Worm (Caenorhabditis elegans) whole organism, early embryonic: Measurements from ENCODE around the gene trp-1.

Experiments
- B0310.2 ChIP-seq: sonication (generic microtip); optimal IDR thresholded peaks from 2 replicates; lab custom pipeline; 2016; ENCODE audit warnings: mild to moderate bottlenecking, missing genetic modification characterization, missing compliant biosample characterization
- F13C5.2 ChIP-seq: sonication (generic microtip); optimal IDR thresholded peaks from 2 replicates; lab custom pipeline; 2017; ENCODE audit warnings: mild to moderate bottlenecking, missing genetic modification characterization, inconsistent platforms, missing compliant biosample characterization
- aly-1 ChIP-seq: sonication (generic microtip); optimal IDR thresholded peaks from 2 replicates; lab custom pipeline; 2016; ENCODE audit warnings: missing genetic modification characterization, missing compliant biosample characterization
- ama-1 ChIP-seq: fragments of 150-350 bp; optimal IDR thresholded peaks from 2 replicates; lab custom pipeline; 2014
- ceh-13 ChIP-seq: fragments of 200-800 bp; sonication (Bioruptor generic); optimal IDR thresholded peaks from 2 replicates; lab custom pipeline; 2018; ENCODE audit warnings: mild to moderate bottlenecking, missing genetic modification characterization, missing compliant biosample characterization
- ceh-36 ChIP-seq: sonication (generic microtip); optimal IDR thresholded peaks from 2 replicates; lab custom pipeline; 2016; ENCODE audit warnings: missing genetic modification characterization, inconsistent platforms, missing compliant biosample characterization
- ets-7 ChIP-seq: sonication (generic microtip); optimal IDR thresholded peaks from 2 replicates; lab custom pipeline; 2016; ENCODE audit warnings: missing genotype, missing genetic modification characterization, missing compliant biosample characterization
- flt-1 ChIP-seq: fragments of 200-800 bp; sonication (Bioruptor generic); IDR thresholded peaks from 2 replicates; pipeline ENCODE4 v1.3.6; 2022; ENCODE audit warnings: missing genetic modification characterization, missing compliant biosample characterization
- hmbx-1 ChIP-seq: sonication (generic microtip); optimal IDR thresholded peaks from 2 replicates; lab custom pipeline; 2016; ENCODE audit warnings: mild to moderate bottlenecking, missing genetic modification characterization, missing compliant biosample characterization
- hmg-4 ChIP-seq: fragments of 200-800 bp; sonication (Bioruptor generic); optimal IDR thresholded peaks from 2 replicates; lab custom pipeline; 2018; ENCODE audit warnings: mild to moderate bottlenecking, missing genetic modification characterization, missing compliant biosample characterization
- hnd-1 ChIP-seq: sonication (generic microtip); optimal IDR thresholded peaks from 2 replicates; lab custom pipeline; 2016; ENCODE audit warnings: missing genetic modification characterization, missing compliant biosample characterization
- pes-1 ChIP-seq: fragments of 200-800 bp; sonication (Bioruptor generic); IDR thresholded peaks from 2 replicates; pipeline ENCODE4 v1.3.6; 2022; ENCODE audit warnings: missing genetic modification reagents, missing genetic modification characterization, missing compliant biosample characterization
- scrt-1 ChIP-seq: fragments of 200-800 bp; sonication (Bioruptor generic); IDR thresholded peaks from 2 replicates; pipeline ENCODE4 v1.3.6; 2022; ENCODE audit warnings: missing genetic modification characterization, missing compliant biosample characterization
- sea-1 ChIP-seq: fragments of 200-800 bp; sonication (Bioruptor generic); conservative IDR thresholded peaks from 2 replicates; pipeline ENCODE4 v1.3.6; 2022; ENCODE audit warnings: missing genetic modification characterization, missing compliant biosample characterization
- tbx-11 ChIP-seq: fragments of 200-800 bp; sonication (Bioruptor generic); IDR thresholded peaks from 2 replicates; pipeline ENCODE4 v1.3.6; 2022; ENCODE audit warnings: missing genetic modification characterization, missing compliant biosample characterization
- tbx-37 ChIP-seq: fragments of 200-800 bp; sonication (Bioruptor generic); conservative IDR thresholded peaks from 2 replicates; pipeline ENCODE4 v1.3.6; 2022; ENCODE audit warnings: missing genetic modification reagents, missing genetic modification characterization, missing compliant biosample characterization
- tra-4 ChIP-seq: sonication (generic microtip); optimal IDR thresholded peaks from 2 replicates; lab custom pipeline; 2017; ENCODE audit warnings: missing genetic modification characterization, missing compliant biosample characterization

trp-1 gene

ce11 chrIII:8534647-8535181 is at the start of gene trp-1:
Gene trp-1 (plus strand): TSS chrIII:8535131.
- TF ChIP-seq sea-1 (GFP tag; lab: Robert Waterston, UW) (no peak), hnd-1 (no peak), ceh-13 (GFP tag; lab: Kevin White, UChicago) (no peak)

ce11 chrIII:8490254-8490653 is 44.7 kb upstream of the trp-1 start, which contains the start of the genes ess-2 and F42H10.2:
Gene ess-2 (minus strand): TSS chrIII:8490352.
Gene F42H10.2 (plus strand): TSS chrIII:8490620.
- TF ChIP-seq scrt-1: no peak
- TF ChIP-seq ceh-36 (tag; lab: Kevin White, UChicago): no peak
- TF ChIP-seq sea-1 (GFP tag; lab: Robert Waterston, UW): no peak

DNA sequence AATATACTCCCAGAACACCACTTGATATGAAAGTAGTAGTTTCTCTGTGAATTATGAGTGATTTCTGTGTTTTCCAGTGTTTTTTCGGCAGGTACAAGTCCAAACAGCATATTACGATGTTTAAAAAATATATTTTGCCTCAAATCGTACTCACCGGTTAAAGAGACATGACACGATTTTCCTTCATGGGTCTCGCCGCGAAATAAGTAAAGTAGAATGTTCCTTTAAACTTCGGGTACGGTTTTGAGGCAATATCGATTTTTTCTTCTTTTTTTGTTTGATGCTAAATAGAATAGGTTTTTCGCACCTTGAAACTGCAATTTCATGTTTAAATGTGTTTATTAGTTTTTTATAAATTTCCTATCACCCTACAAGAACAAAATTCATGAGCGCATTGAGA is 43.0 kb upstream of the trp-1 start:
- no peak for TF ChIP-seq sea-1 (GFP tag; lab: Robert Waterston, UW)
- TF ChIP-seq B0310.2: no peak
- no peak for TF ChIP-seq ets-7 (tag; lab: Kevin White, UChicago)
- TF ChIP-seq F13C5.2: no peak
- TF ChIP-seq tra-4 (tag; lab: Kevin White, UChicago): no peak
- TF ChIP-seq tbx-11: no peak
- no peak for TF ChIP-seq hnd-1
- no peak for TF ChIP-seq aly-1 (tag; lab: Kevin White, UChicago)
- no peak for TF ChIP-seq hmbx-1 (tag; lab: Kevin White, UChicago)
- no peak for TF ChIP-seq ceh-13 (GFP tag; lab: Kevin White, UChicago)
- TF ChIP-seq pes-1 (GFP tag; lab: Robert Waterston, UW): no peak

ce11 chrIII:8494708-8495107 is 40.2 kb upstream of the trp-1 start, which contains the start of gene pac-1:
Gene pac-1 (plus strand): TSS chrIII:8495008.
- TF ChIP-seq aly-1 (tag; lab: Kevin White, UChicago): no peak
- TF ChIP-seq tra-4 (tag; lab: Kevin White, UChicago): no peak
- no peak for TF ChIP-seq tbx-11
- no peak for TF ChIP-seq B0310.2
- TF ChIP-seq tbx-37: no peak
- no peak for TF ChIP-seq ama-1
- no peak for TF ChIP-seq hnd-1
- TF ChIP-seq hmg-4: no peak
- TF ChIP-seq sea-1 (GFP tag; lab: Robert Waterston, UW): no peak
- TF ChIP-seq scrt-1: no peak
- TF ChIP-seq hmbx-1 (tag; lab: Kevin White, UChicago): no peak
- TF ChIP-seq flt-1: no peak
- TF ChIP-seq ceh-36 (tag; lab: Kevin White, UChicago): no peak
- TF ChIP-seq pes-1 (GFP tag; lab: Robert Waterston, UW): no peak
- no peak for TF ChIP-seq ceh-13 (GFP tag; lab: Kevin White, UChicago)

- peak; percentile 7 for TF ChIP-seq hmg-4
- TF ChIP-seq ets-7 (tag; lab: Kevin White, UChicago): no peak
Observed at ce11 chrIII:8503341-8503740, 31.6 kb upstream of the trp-1 start.

- TF ChIP-seq sea-1 (GFP tag; lab: Robert Waterston, UW): 0 out of 2 replicates have a peak, but pooled peaks have one; percentile 35
- no peak for TF ChIP-seq tbx-11
Observed at ce11 chrIII:8504176-8504763, 30.7 kb upstream of the trp-1 start.

ce11 chrIII:8506348-8506747 is 28.6 kb upstream of the trp-1 start:
- TF ChIP-seq F13C5.2 (no peak), hmbx-1 (tag; lab: Kevin White, UChicago) (no peak), ceh-13 (GFP tag; lab: Kevin White, UChicago) (no peak), hmg-4 (peak; percentile 33), tbx-11 (no peak), scrt-1 (no peak)

DNA sequence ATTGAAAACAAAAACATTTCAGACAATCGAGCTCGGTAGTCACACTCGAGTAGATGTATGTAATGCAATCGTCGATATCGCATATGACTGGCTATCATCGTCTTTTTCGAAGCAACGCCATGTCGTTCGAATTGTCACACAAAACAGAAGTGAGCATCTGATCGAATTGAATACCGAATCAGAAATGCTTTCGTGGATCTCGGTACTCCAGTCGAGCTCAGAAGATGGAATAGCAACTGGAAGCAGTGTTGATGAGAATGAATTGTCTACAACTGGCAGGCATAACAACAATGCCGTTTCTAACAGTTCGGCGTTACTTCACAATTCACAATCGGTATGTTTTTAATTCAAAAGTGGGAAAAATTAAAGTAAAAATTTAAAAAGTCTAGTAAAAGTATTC is 25.7 kb upstream of the trp-1 start:
- TF ChIP-seq ceh-36 (tag; lab: Kevin White, UChicago) (no peak), ceh-13 (GFP tag; lab: Kevin White, UChicago) (no peak), F13C5.2 (no peak), tbx-37 (no peak), hnd-1 (no peak), aly-1 (tag; lab: Kevin White, UChicago) (no peak), ama-1 (no peak), scrt-1 (no peak), ets-7 (tag; lab: Kevin White, UChicago) (no peak), sea-1 (GFP tag; lab: Robert Waterston, UW) (no peak), hmg-4 (no peak), B0310.2 (no peak), hmbx-1 (tag; lab: Kevin White, UChicago) (no peak), pes-1 (GFP tag; lab: Robert Waterston, UW) (no peak), flt-1 (no peak), tbx-11 (no peak), tra-4 (tag; lab: Kevin White, UChicago) (no peak)

- TF ChIP-seq sea-1 (GFP tag; lab: Robert Waterston, UW) (no peak), flt-1 (no peak), tra-4 (tag; lab: Kevin White, UChicago) (no peak), ama-1 (no peak), hmg-4 (no peak), tbx-11 (no peak), F13C5.2 (no peak), ets-7 (tag; lab: Kevin White, UChicago) (no peak), B0310.2 (no peak), aly-1 (tag; lab: Kevin White, UChicago) (no peak)
Observed at ce11 chrIII:8509644-8510393, 25.1 kb upstream of the trp-1 start.
